Fruit fly (Drosophila melanogaster) whole organism, embryonic: ENCODE measurements around the gene CG42259.
A peak's percentile ranks its signal among the peaks of the same experiment; 100 is the strongest.

Source experiments
- CG10321 ChIP-seq: fragments of 200-800 bp; sonication (Bioruptor generic); IDR thresholded peaks from 2 replicates; pipeline ENCODE4 v1.3.6; 2022; ENCODE audit warnings: missing biosample characterization, missing genetic modification characterization
- CG10979 ChIP-seq: fragments of 200-800 bp; sonication (Bioruptor generic); optimal IDR thresholded peaks from 2 replicates; lab custom pipeline; 2018; ENCODE audit warnings: missing biosample characterization, mild to moderate bottlenecking, missing genetic modification characterization, moderate library complexity
- CG14050 ChIP-seq: fragments of 200-800 bp; sonication (Bioruptor generic); IDR thresholded peaks from 3 replicates; pipeline ENCODE4 v1.3.6; 2022; ENCODE audit warnings: missing biosample characterization, missing genetic modification characterization
- CG15269 ChIP-seq: fragments of 200-800 bp; sonication (Bioruptor generic); optimal IDR thresholded peaks from 2 replicates; lab custom pipeline; 2018; ENCODE audit warnings: missing biosample characterization, mild to moderate bottlenecking, missing genetic modification characterization, moderate library complexity
- CG16779 ChIP-seq: fragments of 200-800 bp; sonication (Bioruptor generic); IDR thresholded peaks from 2 replicates; pipeline ENCODE4 v1.3.6; 2022; ENCODE audit warnings: missing biosample characterization, missing genetic modification characterization
- CG17359 ChIP-seq: fragments of 200-800 bp; sonication (Bioruptor generic); optimal IDR thresholded peaks from 3 replicates; lab custom pipeline; 2018; ENCODE audit warnings: missing biosample characterization, mild to moderate bottlenecking, missing genetic modification characterization, moderate library complexity
- CG18262 ChIP-seq: fragments of 200-800 bp; optimal IDR thresholded peaks from 3 replicates; lab custom pipeline; 2019; ENCODE audit warnings: missing biosample characterization, mild to moderate bottlenecking, missing genetic modification characterization, moderate library complexity
- CG2120 ChIP-seq: fragments of 200-800 bp; sonication (Bioruptor generic); optimal IDR thresholded peaks from 3 replicates; lab custom pipeline; 2016; ENCODE audit warnings: missing biosample characterization, missing genetic modification characterization
- CG2678 ChIP-seq: fragments of 200-800 bp; sonication (Bioruptor generic); optimal IDR thresholded peaks from 3 replicates; lab custom pipeline; 2019; ENCODE audit warnings: missing biosample characterization, mild to moderate bottlenecking, missing genetic modification characterization, moderate library complexity
- CG3281 ChIP-seq: fragments of 200-800 bp; sonication (Bioruptor generic); optimal IDR thresholded peaks from 3 replicates; lab custom pipeline; 2017; ENCODE audit warnings: missing biosample characterization, mild to moderate bottlenecking, missing genetic modification characterization
- CG33557 ChIP-seq: fragments of 200-800 bp; sonication (Bioruptor generic); optimal IDR thresholded peaks from 2 replicates; lab custom pipeline; 2019; ENCODE audit warnings: missing biosample characterization, mild to moderate bottlenecking, missing genetic modification characterization, moderate library complexity
- CG6654 ChIP-seq: fragments of 200-800 bp; sonication (Bioruptor generic); optimal IDR thresholded peaks from 2 replicates; lab custom pipeline; 2017; ENCODE audit warnings: missing biosample characterization, mild to moderate bottlenecking, missing genetic modification characterization
- CG6854 ChIP-seq: fragments of 200-800 bp; sonication (Bioruptor generic); optimal IDR thresholded peaks from 3 replicates; lab custom pipeline; 2017; ENCODE audit warnings: missing biosample characterization, mild to moderate bottlenecking, missing genetic modification characterization
- CG7839 ChIP-seq: fragments of 200-800 bp; sonication (Bioruptor generic); optimal IDR thresholded peaks from 3 replicates; lab custom pipeline; 2018; ENCODE audit warnings: missing biosample characterization, mild to moderate bottlenecking, missing genetic modification characterization, moderate library complexity
- CG9215 ChIP-seq: fragments of 200-800 bp; sonication (Bioruptor generic); IDR thresholded peaks from 2 replicates; pipeline ENCODE4 v1.3.6; 2022; ENCODE audit warnings: missing biosample characterization, missing genetic modification characterization
- CG9437 ChIP-seq: fragments of 200-800 bp; sonication (Bioruptor generic); optimal IDR thresholded peaks from 2 replicates; lab custom pipeline; 2018; ENCODE audit warnings: missing biosample characterization, mild to moderate bottlenecking, missing genetic modification characterization
- CTCF ChIP-seq: fragments of 200-800 bp; sonication (Bioruptor generic); optimal IDR thresholded peaks from 2 replicates; lab custom pipeline; 2017; ENCODE audit warnings: missing biosample characterization, mild to moderate bottlenecking, missing genetic modification characterization, moderate library complexity
- Dll ChIP-seq: fragments of 200-800 bp; sonication (Bioruptor generic); IDR thresholded peaks from 4 replicates; pipeline ENCODE4 v1.3.6; 2022; ENCODE audit warnings: missing biosample characterization, missing genetic modification characterization; ENCODE audit not compliant: partially characterized antibody
- Drgx ChIP-seq: fragments of 200-800 bp; sonication (Bioruptor generic); IDR thresholded peaks from 2 replicates; pipeline ENCODE4 v1.3.6; 2022; ENCODE audit warnings: missing biosample characterization, missing genetic modification characterization
- H2.0 ChIP-seq: fragments of 200-800 bp; sonication (Bioruptor generic); IDR thresholded peaks from 2 replicates; pipeline ENCODE4 v1.3.6; 2022; ENCODE audit warnings: missing biosample characterization, missing genetic modification characterization
- Hmr ChIP-seq: fragments of 200-800 bp; sonication (Bioruptor generic); optimal IDR thresholded peaks from 3 replicates; lab custom pipeline; 2017; ENCODE audit warnings: mild to moderate bottlenecking, missing biosample characterization, missing genetic modification reagents, missing genetic modification characterization
- Hr51 ChIP-seq, 2 experiments: fragments of 200-800 bp; sonication (Bioruptor generic); optimal IDR thresholded peaks; 2 replicates in 1 of 2; 3 replicates in 1 of 2; lab custom pipeline; 2016 to 2018; ENCODE audit warnings: missing biosample characterization in 2 of 2, missing genetic modification characterization in 2 of 2, mild to moderate bottlenecking in 1 of 2, moderate library complexity in 1 of 2
- Hsf ChIP-seq: fragments of 200-800 bp; sonication (Bioruptor generic); optimal IDR thresholded peaks from 3 replicates; lab custom pipeline; 2016; ENCODE audit warnings: missing biosample characterization, missing genetic modification characterization
- Mad ChIP-seq: fragments of 200-800 bp; sonication (Bioruptor generic); optimal IDR thresholded peaks from 2 replicates; lab custom pipeline; 2016; ENCODE audit warnings: missing biosample characterization, missing genetic modification characterization
- Max ChIP-seq: fragments of 200-800 bp; sonication (Bioruptor generic); optimal IDR thresholded peaks from 2 replicates; lab custom pipeline; 2016; ENCODE audit warnings: missing biosample characterization, mild to moderate bottlenecking, missing genetic modification characterization
- Med ChIP-seq: fragments of 200-800 bp; sonication (Bioruptor generic); peaks from one replicate; lab custom pipeline; 2016; ENCODE audit warnings: missing biosample characterization, missing genetic modification characterization, mild to moderate bottlenecking, inconsistent platforms, moderate library complexity
- Myb ChIP-seq: fragments of 200-800 bp; sonication (Bioruptor generic); optimal IDR thresholded peaks from 2 replicates; lab custom pipeline; 2016; ENCODE audit warnings: missing biosample characterization, missing genetic modification characterization
- Nf-YA ChIP-seq: fragments of 200-800 bp; sonication (Bioruptor generic); IDR thresholded peaks from 2 replicates; pipeline ENCODE4 v1.3.6; 2022; ENCODE audit warnings: missing biosample characterization, missing genetic modification characterization
- Nf-YB ChIP-seq: fragments of 200-800 bp; sonication (Bioruptor generic); optimal IDR thresholded peaks from 3 replicates; lab custom pipeline; 2019; ENCODE audit warnings: missing biosample characterization, mild to moderate bottlenecking, missing genetic modification characterization, moderate library complexity
- Sox102F ChIP-seq: fragments of 200-800 bp; sonication (Bioruptor generic); optimal IDR thresholded peaks from 2 replicates; lab custom pipeline; 2018; ENCODE audit warnings: missing biosample characterization, mild to moderate bottlenecking, missing genetic modification characterization, moderate library complexity
- bsh ChIP-seq, 2 experiments: fragments of 200-800 bp; sonication (Bioruptor generic); optimal IDR thresholded peaks; 2 replicates each; lab custom pipeline; 2017 to 2018; ENCODE audit warnings: mild to moderate bottlenecking in 2 of 2, missing biosample characterization in 2 of 2, missing genetic modification characterization in 2 of 2, moderate library complexity in 1 of 2
- cad ChIP-seq: fragments of >200 bp; optimal IDR thresholded peaks from 2 replicates; lab custom pipeline; 2017; ENCODE audit warnings: missing biosample characterization, missing genetic modification characterization
- cas ChIP-seq: fragments of 200-800 bp; sonication (Bioruptor generic); IDR thresholded peaks from 2 replicates; pipeline ENCODE4 v1.3.6; 2022; ENCODE audit warnings: missing biosample characterization, missing genetic modification characterization
- chif ChIP-seq, 2 experiments: fragments of 200-800 bp; sonication (Bioruptor generic); optimal IDR thresholded peaks; 3 replicates each; lab custom pipeline; 2016; ENCODE audit warnings: missing biosample characterization in 2 of 2, missing genetic modification characterization in 2 of 2
- chinmo ChIP-seq: fragments of 200-800 bp; sonication (Bioruptor generic); IDR thresholded peaks from 4 replicates; pipeline ENCODE4 v1.3.6; 2022; ENCODE audit warnings: missing biosample characterization, missing genetic modification characterization; ENCODE audit not compliant: partially characterized antibody
- chn ChIP-seq: fragments of 200-800 bp; sonication (Bioruptor generic); optimal IDR thresholded peaks from 2 replicates; lab custom pipeline; 2016; ENCODE audit warnings: missing biosample characterization, missing genetic modification characterization
- eyg ChIP-seq: fragments of 200-800 bp; sonication (Bioruptor generic); optimal IDR thresholded peaks from 3 replicates; lab custom pipeline; 2016; ENCODE audit warnings: missing biosample characterization, missing genetic modification characterization
- grau ChIP-seq: fragments of 200-800 bp; optimal IDR thresholded peaks from 3 replicates; lab custom pipeline; 2019; ENCODE audit warnings: missing biosample characterization, mild to moderate bottlenecking, missing genetic modification characterization, moderate library complexity
- insv ChIP-seq, 2 experiments: fragments of 200-800 bp; sonication (Bioruptor generic); optimal IDR thresholded peaks; 3 replicates each; lab custom pipeline; 2016 to 2018; ENCODE audit warnings: missing biosample characterization in 2 of 2, missing genetic modification characterization in 2 of 2
- mirr ChIP-seq: fragments of 200-800 bp; sonication (Bioruptor generic); optimal IDR thresholded peaks from 3 replicates; lab custom pipeline; 2018; ENCODE audit warnings: missing biosample characterization, mild to moderate bottlenecking, missing genetic modification characterization
- oc ChIP-seq: fragments of 200-800 bp; sonication (Bioruptor generic); optimal IDR thresholded peaks from 2 replicates; lab custom pipeline; 2018; ENCODE audit warnings: missing biosample characterization, mild to moderate bottlenecking, missing genetic modification characterization, moderate library complexity
- rib ChIP-seq: fragments of 200-800 bp; sonication (Bioruptor generic); IDR thresholded peaks from 2 replicates; pipeline ENCODE4 v1.3.6; 2022; ENCODE audit warnings: missing biosample characterization, missing genetic modification characterization
- sens ChIP-seq: fragments of 200-800 bp; sonication (Bioruptor generic); peaks from one replicate; lab custom pipeline; 2016; ENCODE audit warnings: missing biosample characterization, missing genetic modification characterization
- slbo ChIP-seq: fragments of 200-800 bp; sonication (Bioruptor generic); IDR thresholded peaks from 2 replicates; pipeline ENCODE4 v1.3.6; 2022; ENCODE audit warnings: missing biosample characterization, missing genetic modification characterization
- sr ChIP-seq: fragments of 200-800 bp; sonication (Bioruptor generic); IDR thresholded peaks from 3 replicates; pipeline ENCODE4 v1.3.6; 2022; ENCODE audit warnings: missing biosample characterization, missing genetic modification characterization
- sug ChIP-seq: fragments of 200-800 bp; optimal IDR thresholded peaks from 2 replicates; lab custom pipeline; 2019; ENCODE audit warnings: missing biosample characterization, mild to moderate bottlenecking, missing genetic modification characterization, moderate library complexity
- tup ChIP-seq: fragments of 200-800 bp; sonication (Bioruptor generic); optimal IDR thresholded peaks from 2 replicates; lab custom pipeline; 2016; ENCODE audit warnings: missing biosample characterization, mild to moderate bottlenecking, missing genetic modification characterization, moderate library complexity
- unpg ChIP-seq: fragments of 200-800 bp; sonication (Bioruptor generic); optimal IDR thresholded peaks from 3 replicates; lab custom pipeline; 2018; ENCODE audit warnings: missing biosample characterization, mild to moderate bottlenecking, missing genetic modification characterization, moderate library complexity
- vvl ChIP-seq: fragments of 200-800 bp; sonication (Bioruptor generic); IDR thresholded peaks from 2 replicates; pipeline ENCODE4 v1.3.6; 2022; ENCODE audit warnings: missing biosample characterization, missing genetic modification characterization

CG42259 gene

dm6 chrX:1033066-1033465, 13.0 kb upstream of the CG42259 start (continued):
- TF ChIP-seq vvl, result peak; percentile 62
- peak; percentile 51; the same call in 1 of the 2 replicates for TF ChIP-seq rib (GFP tag; lab: Robert Waterston, UW)

DNA sequence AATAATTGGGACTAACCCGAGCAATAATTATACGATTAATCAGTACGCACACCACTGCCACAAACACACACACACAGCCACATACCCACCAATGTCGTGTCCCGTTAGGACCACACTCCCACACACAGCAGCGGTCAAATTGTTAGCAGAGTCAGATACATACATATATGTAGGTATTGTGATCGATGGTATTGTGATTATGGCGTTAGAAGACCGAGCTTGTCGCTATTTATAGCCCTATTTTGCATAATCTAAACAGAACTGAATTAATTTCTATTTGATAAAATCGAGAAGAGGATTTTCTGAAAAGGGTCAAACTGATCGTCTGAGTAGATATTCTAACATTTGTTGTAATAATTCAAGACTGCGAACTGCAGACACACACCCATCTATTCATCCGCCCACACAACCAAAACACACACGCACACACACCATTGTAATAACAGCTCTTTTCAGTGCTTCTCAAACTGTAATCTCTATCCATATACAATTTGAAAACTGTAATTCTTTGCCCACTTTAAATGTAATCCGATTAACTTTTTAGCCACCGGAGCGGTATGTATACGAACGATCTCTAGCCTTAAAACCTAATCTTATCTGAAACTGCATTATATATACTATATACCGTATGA, 4.5 kb upstream of the CG42259 start:
- TF ChIP-seq H2.0 (GFP tag; lab: Robert Waterston, UW) (no peak), oc (peak; percentile 62), slbo (GFP tag; lab: Robert Waterston, UW) (no peak), CG10321 (GFP tag; lab: Robert Waterston, UW) (no peak), CG9215 (GFP tag; lab: Robert Waterston, UW) (no peak), sr (GFP tag; lab: Robert Waterston, UW) (peak; percentile 80), Med (GFP tag; lab: Kevin White, UChicago) (peak; percentile 83), CG6854 (GFP tag; lab: Kevin White, UChicago) (peak; percentile 14), CG2120 (GFP tag; lab: Kevin White, UChicago) (peak; percentile 26), chinmo (GFP tag; lab: Robert Waterston, UW) (no peak), Sox102F (GFP tag; lab: Kevin White, UChicago) (peak; percentile 17), sens (GFP tag; lab: Kevin White, UChicago) (peak; percentile 86), chn (peak; percentile 1), Hr51 (GFP tag; optimal IDR thresholded peaks at IDR 0.05; lab: Kevin White, UChicago) (peak in 1 of 2 experiments; percentile 18), tup (GFP tag; lab: Kevin White, UChicago) (no peak), CG18262 (peak; percentile 24), sug (tag; lab: Kevin White, UChicago) (no peak), CG17359 (tag; lab: Kevin White, UChicago) (peak; percentile 7), Nf-YB (GFP tag; lab: Kevin White, UChicago) (no peak), Drgx (GFP tag; lab: Robert Waterston, UW) (peak; percentile 47; the same call in 1 of the 2 replicates), eyg (GFP tag; lab: Kevin White, UChicago) (no peak), CG2678 (peak; percentile 24), mirr (GFP tag; lab: Kevin White, UChicago) (no peak), Hsf (GFP tag; lab: Kevin White, UChicago) (no peak), CG14050 (GFP tag; lab: Robert Waterston, UW) (no peak), CG16779 (GFP tag; lab: Robert Waterston, UW) (no peak), grau (tag; lab: Kevin White, UChicago) (peak; percentile 11), Hmr (peak; percentile 36), Nf-YA (GFP tag; lab: Robert Waterston, UW) (no peak), CG15269 (tag; lab: Kevin White, UChicago) (peak; percentile 7), Max (GFP tag; lab: Kevin White, UChicago) (no peak), CTCF (GFP tag; lab: Kevin White, UChicago) (no peak), CG9437 (GFP tag; lab: Kevin White, UChicago) (no peak), insv (GFP tag; optimal IDR thresholded peaks at IDR 0.05; lab: Kevin White, UChicago) (no peak), unpg (GFP tag; lab: Kevin White, UChicago) (peak; percentile 1), cad (peak; percentile 55), chif (GFP tag; optimal IDR thresholded peaks at IDR 0.05; lab: Kevin White, UChicago) (no peak), Dll (GFP tag; lab: Robert Waterston, UW) (0 out of 4 replicates have a peak, but pooled peaks have one; percentile 2), Mad (GFP tag; lab: Kevin White, UChicago) (no peak), bsh (GFP tag; optimal IDR thresholded peaks at IDR 0.05; lab: Kevin White, UChicago) (peak in 1 of 2 experiments; percentile 18), CG3281 (peak; percentile 15), CG33557 (GFP tag; lab: Kevin White, UChicago) (no peak), CG10979 (tag; lab: Kevin White, UChicago) (peak; percentile 26), CG6654 (GFP tag; lab: Kevin White, UChicago) (peak; percentile 96), CG7839 (tag; lab: Kevin White, UChicago) (peak; percentile 14), cas (no peak), Myb (GFP tag; lab: Kevin White, UChicago) (no peak)
